Fruit fly (Drosophila melanogaster): ENCODE measurements around the gene CG18765.

DNA sequence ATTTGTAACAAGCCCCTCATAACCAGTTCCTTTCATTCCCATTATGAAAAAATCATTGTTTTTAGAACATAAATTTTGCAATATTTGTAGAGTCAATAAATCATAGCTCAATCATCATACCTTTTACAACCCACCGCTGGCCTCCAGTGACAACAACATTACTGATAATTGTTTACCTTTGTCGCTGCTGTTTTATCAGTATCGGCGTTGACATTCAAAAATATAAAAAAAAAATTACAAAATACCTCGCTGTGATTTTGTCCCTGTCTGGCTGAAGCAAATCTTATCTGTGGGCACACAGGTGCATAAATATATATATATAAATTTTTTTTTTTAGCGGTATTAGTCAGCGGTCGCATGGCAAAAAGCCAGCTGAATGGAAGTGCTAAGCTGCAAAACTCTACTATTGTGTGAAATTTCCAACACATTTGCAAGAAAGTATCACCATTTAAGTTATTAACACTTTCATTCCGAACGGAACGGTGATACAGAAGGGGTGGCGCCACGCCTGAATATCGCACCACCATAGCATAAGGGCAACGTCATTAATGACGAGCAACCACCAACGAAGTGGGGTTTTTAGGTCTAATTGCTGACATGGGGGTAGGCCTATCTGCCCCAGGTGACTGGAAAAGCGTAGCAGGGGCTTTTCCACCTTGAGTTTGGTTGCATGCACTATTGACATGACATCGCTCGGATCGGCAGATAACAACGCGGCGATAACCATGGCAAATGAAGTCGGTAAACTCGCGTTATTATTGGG, 25.5 kb downstream of the CG18765 start:
- TF ChIP-seq cic (GFP tag; optimal IDR thresholded peaks at IDR 0.05) = peak; percentile 53
- TF ChIP-seq CG7045 (GFP tag; optimal IDR thresholded peaks at IDR 0.05) = peak; percentile 8
- no peak for TF ChIP-seq CG33017 (tag; optimal IDR thresholded peaks at IDR 0.05)
- TF ChIP-seq CG5204 (GFP tag; optimal IDR thresholded peaks at IDR 0.05) = no peak
